Fruit fly (Drosophila melanogaster): ENCODE results near the gene Nha2.

Nha2 gene

dm6 chr3R:23026652-23027427, 28.5 kb upstream of the Nha2 start, which contains the start of gene lmd (continued):
- TF ChIP-seq bowl (GFP tag; IDR thresholded peaks at IDR 0.05): no peak
- TF ChIP-seq cad (GFP tag; optimal IDR thresholded peaks at IDR 0.05): no peak
- TF ChIP-seq tin (GFP tag; optimal IDR thresholded peaks at IDR 0.05): no peak
- no peak for TF ChIP-seq Nf-YA (GFP tag; IDR thresholded peaks at IDR 0.05)
- TF ChIP-seq D19A (tag; optimal IDR thresholded peaks at IDR 0.05): peak; percentile 11
- 0 out of 2 replicates have a peak, but pooled peaks have one; percentile 49 for TF ChIP-seq aop (GFP tag; IDR thresholded peaks at IDR 0.05)
- TF ChIP-seq crol (GFP tag; IDR thresholded peaks at IDR 0.05): peak; percentile 96
- peak; percentile 14 for TF ChIP-seq dmrt11E (tag; optimal IDR thresholded peaks at IDR 0.05)
- no peak for TF ChIP-seq slou (GFP tag; optimal IDR thresholded peaks at IDR 0.05)
- peak; percentile 74 for TF ChIP-seq CG12769 (tag; optimal IDR thresholded peaks at IDR 0.05)
- no peak for TF ChIP-seq CG10274 (GFP tag; optimal IDR thresholded peaks at IDR 0.05)
- no peak for TF ChIP-seq CG30020 (tag; optimal IDR thresholded peaks at IDR 0.05)
- TF ChIP-seq CG8765 (GFP tag; IDR thresholded peaks at IDR 0.05): 0 out of 2 replicates have a peak, but pooled peaks have one; percentile 13
- peak; percentile 28 for TF ChIP-seq CG10979 (tag; optimal IDR thresholded peaks at IDR 0.05)
- TF ChIP-seq twi (tag; optimal IDR thresholded peaks at IDR 0.05): peak; percentile 70
- TF ChIP-seq CG14710 (tag; optimal IDR thresholded peaks at IDR 0.05): peak; percentile 4
- peak; percentile 68 for TF ChIP-seq sens (GFP tag)
- TF ChIP-seq CG2712 (tag; optimal IDR thresholded peaks at IDR 0.05): peak; percentile 27
- no peak for TF ChIP-seq CG18619 (GFP tag; optimal IDR thresholded peaks at IDR 0.05)
- TF ChIP-seq Hr39 (optimal IDR thresholded peaks at IDR 0.05): no peak
- TF ChIP-seq row (GFP tag; IDR thresholded peaks at IDR 0.05): 0 out of 3 replicates have a peak, but pooled peaks have one; percentile 7
- TF ChIP-seq CG32772 (GFP tag; IDR thresholded peaks at IDR 0.05): 0 out of 2 replicates have a peak, but pooled peaks have one; percentile 10

dm6 chr3R:23013482-23013881, 15.2 kb upstream of the Nha2 start:
- no peak for TF ChIP-seq Nf-YC (tag; optimal IDR thresholded peaks at IDR 0.05)
- no peak for TF ChIP-seq kay (GFP tag; optimal IDR thresholded peaks at IDR 0.05)
- TF ChIP-seq CG4854 (GFP tag; optimal IDR thresholded peaks at IDR 0.05): no peak
- peak; percentile 33 for TF ChIP-seq Hmr (GFP tag; optimal IDR thresholded peaks at IDR 0.05)
- TF ChIP-seq Awh (GFP tag; IDR thresholded peaks at IDR 0.05): no peak
- peak; percentile 1 for TF ChIP-seq CrebB (tag; optimal IDR thresholded peaks at IDR 0.05)
- TF ChIP-seq lmd (GFP tag; IDR thresholded peaks at IDR 0.05): no peak
- TF ChIP-seq wek (GFP tag; optimal IDR thresholded peaks at IDR 0.05): peak; percentile 45
- TF ChIP-seq CG14014 (GFP tag; IDR thresholded peaks at IDR 0.05): no peak; the same call in 1 of the 2 replicates
- TF ChIP-seq Nf-YA (GFP tag; IDR thresholded peaks at IDR 0.05): no peak
- no peak for TF ChIP-seq CG8089 (GFP tag; optimal IDR thresholded peaks at IDR 0.05)
- TF ChIP-seq Oli (tag; optimal IDR thresholded peaks at IDR 0.05): no peak
- TF ChIP-seq pita (GFP tag; optimal IDR thresholded peaks at IDR 0.05): no peak
- no peak for TF ChIP-seq da (GFP tag; optimal IDR thresholded peaks at IDR 0.05)
- TF ChIP-seq CG11723 (GFP tag; optimal IDR thresholded peaks at IDR 0.05): no peak
- no peak for TF ChIP-seq vfl (GFP tag; optimal IDR thresholded peaks at IDR 0.05)
- TF ChIP-seq GATAe (GFP tag; conservative IDR thresholded peaks at IDR 0.05): no peak
- no peak for TF ChIP-seq CG18011 (GFP tag; optimal IDR thresholded peaks at IDR 0.05)
- peak; percentile 72 for TF ChIP-seq Med (GFP tag)
- TF ChIP-seq CG9437 (GFP tag; optimal IDR thresholded peaks at IDR 0.05): no peak
- TF ChIP-seq NfI (GFP tag; optimal IDR thresholded peaks at IDR 0.05): no peak
- no peak for TF ChIP-seq D19A (tag; optimal IDR thresholded peaks at IDR 0.05)
- TF ChIP-seq Rfx (GFP tag; IDR thresholded peaks at IDR 0.05): peak; percentile 43; the same call in 1 of the 2 replicates
- TF ChIP-seq gcm (GFP tag; optimal IDR thresholded peaks at IDR 0.05): no peak
- TF ChIP-seq mirr (GFP tag; optimal IDR thresholded peaks at IDR 0.05): peak; percentile 35
- no peak for TF ChIP-seq caup (GFP tag; optimal IDR thresholded peaks at IDR 0.05; ENCODE audit: severe bottlenecking)
- TF ChIP-seq dati (GFP tag; IDR thresholded peaks at IDR 0.05): no peak
- no peak for TF ChIP-seq Meics (GFP tag; optimal IDR thresholded peaks at IDR 0.05)
- TF ChIP-seq sd (tag; optimal IDR thresholded peaks at IDR 0.05): no peak
- no peak for TF ChIP-seq zen2 (GFP tag; IDR thresholded peaks at IDR 0.05; ENCODE audit: partially characterized antibody)

Measured in whole organism, embryonic.